Worm (Caenorhabditis elegans) whole organism, midembryonic: Measurements from ENCODE around the gene F17H10.2.

Source experiments
- klf-2 ChIP-seq: fragments of 200-800 bp; sonication (Bioruptor generic); conservative IDR thresholded peaks from 2 replicates; pipeline ENCODE4 v1.3.6; 2022; ENCODE audit warnings: missing genetic modification reagents, missing genetic modification characterization, missing compliant biosample characterization
- ref-1 ChIP-seq: fragments of 200-800 bp; sonication (Bioruptor generic); conservative IDR thresholded peaks from 2 replicates; pipeline ENCODE4 v1.3.6; 2022; ENCODE audit warnings: missing genetic modification reagents, missing genetic modification characterization, missing compliant biosample characterization

DNA sequence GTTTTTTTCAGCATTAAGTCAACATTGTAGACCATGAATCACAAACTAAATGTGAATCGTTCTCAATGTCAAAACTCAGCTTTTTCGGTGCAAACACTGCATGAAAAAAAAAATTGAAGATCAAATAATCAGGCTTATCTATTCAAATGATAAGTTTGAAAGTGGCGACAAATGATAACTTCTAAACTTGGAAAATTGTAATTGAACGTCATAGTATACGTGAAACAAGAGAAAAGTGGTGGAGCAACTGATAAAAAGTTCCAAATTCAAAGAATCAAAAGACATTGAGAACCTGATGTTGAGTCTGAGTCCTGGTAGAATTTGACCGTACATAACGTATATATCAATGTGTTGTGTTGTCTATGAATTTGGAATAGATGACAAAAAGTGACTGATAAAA is 49.6 kb downstream of the F17H10.2 start:
- TF ChIP-seq ref-1, result no peak
- no peak for TF ChIP-seq klf-2
